Fruit fly (Drosophila melanogaster): Measurements from ENCODE around the gene SNF4Agamma.

SNF4Agamma gene

dm6 chr3R:21161620-21162029, 21.1 kb downstream of the SNF4Agamma start (continued):
- TF ChIP-seq knrl (GFP tag; IDR thresholded peaks at IDR 0.05; ENCODE audit: partially characterized antibody) (no peak), Fer3 (tag; optimal IDR thresholded peaks at IDR 0.05) (peak; percentile 29), E2f2 (GFP tag; IDR thresholded peaks at IDR 0.05) (no peak; the same call in 1 of the 2 replicates), CG10565 (GFP tag; optimal IDR thresholded peaks at IDR 0.05) (no peak), Oaz (GFP tag; IDR thresholded peaks at IDR 0.05) (no peak), CG16863 (GFP tag; optimal IDR thresholded peaks at IDR 0.05) (no peak), Deaf1 (tag; optimal IDR thresholded peaks at IDR 0.05) (peak; percentile 17), crol (GFP tag; IDR thresholded peaks at IDR 0.05) (no peak), klu (GFP tag; IDR thresholded peaks at IDR 0.05) (no peak), Doc2 (GFP tag; IDR thresholded peaks at IDR 0.05) (no peak), CG1832 (GFP tag; optimal IDR thresholded peaks at IDR 0.05) (no peak), dysf (GFP tag; IDR thresholded peaks at IDR 0.05) (peak; percentile 52; the same call in 2 of the 3 replicates), CG8388 (GFP tag; optimal IDR thresholded peaks at IDR 0.05) (no peak), wek (GFP tag; optimal IDR thresholded peaks at IDR 0.05) (no peak), cas (GFP tag; IDR thresholded peaks at IDR 0.05) (no peak), bsh (GFP tag; optimal IDR thresholded peaks at IDR 0.05) (no peak), E2f1 (GFP tag; IDR thresholded peaks at IDR 0.05) (peak; percentile 20; the same call in 1 of the 2 replicates), CG11085 (GFP tag; IDR thresholded peaks at IDR 0.05) (no peak), CG10654 (GFP tag; optimal IDR thresholded peaks at IDR 0.05) (no peak), slp2 (GFP tag; optimal IDR thresholded peaks at IDR 0.05) (no peak), her (GFP tag; optimal IDR thresholded peaks at IDR 0.05) (peak; percentile 0), abd-A (tag; optimal IDR thresholded peaks at IDR 0.05) (no peak), Vsx1 (GFP tag; optimal IDR thresholded peaks at IDR 0.05) (no peak), disco-r (GFP tag; optimal IDR thresholded peaks at IDR 0.05) (peak; percentile 53), Lim3 (GFP tag; IDR thresholded peaks at IDR 0.05) (0 out of 2 replicates have a peak, but pooled peaks have one; percentile 42), mirr (GFP tag; optimal IDR thresholded peaks at IDR 0.05) (peak; percentile 59), CG17359 (tag; optimal IDR thresholded peaks at IDR 0.05) (peak; percentile 14), Hsf (GFP tag; optimal IDR thresholded peaks at IDR 0.05) (peak; percentile 19), ssp (GFP tag; IDR thresholded peaks at IDR 0.05) (no peak), fd64A (GFP tag; optimal IDR thresholded peaks at IDR 0.05) (no peak), Taf1 (GFP tag; IDR thresholded peaks at IDR 0.05) (no peak), CG10321 (GFP tag; IDR thresholded peaks at IDR 0.05) (no peak), sd (tag; optimal IDR thresholded peaks at IDR 0.05) (peak; percentile 89), Myb (GFP tag; optimal IDR thresholded peaks at IDR 0.05) (peak; percentile 31), CG8924 (tag; optimal IDR thresholded peaks at IDR 0.05) (no peak), cwo (GFP tag; optimal IDR thresholded peaks at IDR 0.05) (peak; percentile 26), gce (GFP tag; IDR thresholded peaks at IDR 0.05) (peak; percentile 46; the same call in 1 of the 3 replicates), ken (GFP tag; IDR thresholded peaks at IDR 0.05) (no peak), Kr (GFP tag; optimal IDR thresholded peaks at IDR 0.05) (no peak), odd (GFP tag; optimal IDR thresholded peaks at IDR 0.05) (no peak), CG5245 (GFP tag; optimal IDR thresholded peaks at IDR 0.05) (no peak), Elba2 (GFP tag; optimal IDR thresholded peaks at IDR 0.05) (no peak), hth (optimal IDR thresholded peaks at IDR 0.05) (no peak), CHES-1-like (GFP tag; optimal IDR thresholded peaks at IDR 0.05) (peak; percentile 45), fu2 (GFP tag; optimal IDR thresholded peaks at IDR 0.05) (peak; percentile 31), Tbp (GFP tag; optimal IDR thresholded peaks at IDR 0.05) (no peak), Sry-δ (GFP tag; optimal IDR thresholded peaks at IDR 0.05) (no peak), ems (GFP tag; optimal IDR thresholded peaks at IDR 0.05) (no peak), lbe (GFP tag; optimal IDR thresholded peaks at IDR 0.05) (no peak), gsb-n (tag; optimal IDR thresholded peaks at IDR 0.05) (no peak), CG15696 (tag; optimal IDR thresholded peaks at IDR 0.05) (no peak), CG18262 (tag; optimal IDR thresholded peaks at IDR 0.05) (no peak)
